Fruit fly (Drosophila melanogaster) whole organism, embryonic: ENCODE measurements around the gene Hf.

Source experiments
- CG17328 ChIP-seq: fragments of 200-800 bp; sonication (Bioruptor generic); IDR thresholded peaks from 2 replicates; pipeline ENCODE4 v1.3.6; 2022; ENCODE audit warnings: missing biosample characterization, missing genetic modification characterization
- CG31441 ChIP-seq: fragments of 200-800 bp; sonication (Bioruptor generic); IDR thresholded peaks from 2 replicates; pipeline ENCODE4 v1.3.6; 2022; ENCODE audit warnings: missing biosample characterization, missing genetic modification characterization
- HHEX ChIP-seq: fragments of 200-800 bp; sonication (Bioruptor generic); optimal IDR thresholded peaks from 3 replicates; lab custom pipeline; 2017; ENCODE audit warnings: missing biosample characterization, mild to moderate bottlenecking, missing genetic modification characterization, missing genetic modification reagents
- dati ChIP-seq: fragments of 200-800 bp; sonication (Bioruptor generic); IDR thresholded peaks from 2 replicates; pipeline ENCODE4 v1.3.6; 2022; ENCODE audit warnings: missing biosample characterization, missing genetic modification characterization
- hb ChIP-seq: fragments of 200-800 bp; sonication (Bioruptor generic); IDR thresholded peaks from 3 replicates; pipeline ENCODE4 v1.3.6; 2022; ENCODE audit warnings: missing biosample characterization, missing genetic modification characterization; ENCODE audit not compliant: partially characterized antibody

DNA sequence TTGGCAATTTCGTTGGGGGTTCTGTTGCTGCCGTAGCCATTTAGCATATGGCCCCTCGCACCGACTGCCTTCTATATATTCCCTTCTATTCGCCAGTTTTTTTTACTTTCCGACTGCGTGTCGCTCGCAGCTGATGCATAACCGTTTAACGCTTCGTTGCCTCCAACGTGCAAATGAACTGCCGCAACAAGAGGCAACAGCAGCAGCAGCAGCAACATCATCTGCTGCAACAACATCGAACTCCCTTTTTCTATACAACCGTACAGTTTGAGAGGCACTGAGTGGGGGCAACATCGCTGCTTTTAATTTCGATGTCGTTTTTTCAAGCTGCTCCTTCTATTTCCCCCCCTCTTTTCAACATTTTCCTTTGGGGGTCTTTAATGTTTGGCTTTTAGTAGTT, 15.3 kb downstream of the Hf start:
- TF ChIP-seq hb: no peak
- no peak for TF ChIP-seq HHEX (GFP tag; lab: Kevin White, UChicago)
- TF ChIP-seq CG31441: no peak
- no peak for TF ChIP-seq dati (GFP tag; lab: Robert Waterston, UW)
- TF ChIP-seq CG17328 (GFP tag; lab: Robert Waterston, UW): no peak
